Fruit fly (Drosophila melanogaster): ENCODE results near the gene CG7341.

DNA sequence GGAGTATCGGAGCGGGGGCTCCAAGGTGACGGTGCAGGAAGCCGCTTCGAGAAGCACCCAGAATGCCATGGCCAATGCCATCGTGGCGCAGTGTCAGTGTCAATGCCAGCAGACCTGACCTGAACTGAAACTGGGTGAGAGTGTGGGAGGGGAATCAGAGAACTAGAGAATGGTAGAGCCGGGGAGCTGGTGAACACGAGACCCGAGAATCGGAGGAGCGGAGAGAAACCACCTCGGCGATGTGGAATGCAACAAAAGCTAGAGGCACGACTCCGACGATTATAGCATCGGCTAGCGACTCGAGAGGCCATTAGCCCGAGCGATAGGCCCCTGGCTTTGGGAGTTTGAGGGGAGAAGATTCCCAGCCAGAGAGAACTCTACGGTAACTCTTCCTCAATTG lies 30.8 kb upstream of the CG7341 start:
- no peak for TF ChIP-seq psq (optimal IDR thresholded peaks at IDR 0.05)
- TF ChIP-seq CG8478 (optimal IDR thresholded peaks at IDR 0.05) = no peak
- TF ChIP-seq usp (GFP tag; optimal IDR thresholded peaks at IDR 0.05) = no peak
- no peak for TF ChIP-seq Dll (optimal IDR thresholded peaks at IDR 0.05)
- TF ChIP-seq EcR (GFP tag; optimal IDR thresholded peaks at IDR 0.05) = peak in 1 of 2 experiments; percentile 98
- TF ChIP-seq pan (optimal IDR thresholded peaks at IDR 0.05) = no peak

All from whole organism.